Worm (Caenorhabditis elegans) whole organism, L2 larva: ENCODE measurements around the gene Y71H2B.2.
A peak's percentile ranks its signal among the peaks of the same experiment; 100 is the strongest.

Experiments used
- elt-3 ChIP-seq: sonication (generic microtip); optimal IDR thresholded peaks from 2 replicates; lab custom pipeline; 2017; ENCODE audit warnings: missing biosample characterization, missing genetic modification characterization
- fos-1 ChIP-seq: fragments of 150-350 bp; optimal IDR thresholded peaks from 2 replicates; lab custom pipeline; 2014; ENCODE audit warnings: missing biosample characterization, missing genetic modification characterization
- lin-13 ChIP-seq: fragments of 150-350 bp; optimal IDR thresholded peaks from 2 replicates; lab custom pipeline; 2014; ENCODE audit warnings: missing biosample characterization, missing genetic modification reagents, missing genetic modification characterization
- mdl-1 ChIP-seq, 2 experiments: fragments of 150-350 bp in 1 of 2; sonication (generic microtip) in 1 of 2; optimal IDR thresholded peaks; 2 replicates each; lab custom pipeline; 2017; ENCODE audit warnings: missing biosample characterization in 2 of 2, missing genetic modification characterization in 2 of 2
- sem-4 ChIP-seq: fragments of 150-350 bp; optimal IDR thresholded peaks from 2 replicates; lab custom pipeline; 2014; ENCODE audit warnings: missing biosample characterization, missing genetic modification reagents, missing genetic modification characterization
- sma-3 ChIP-seq: sonication (generic microtip); optimal IDR thresholded peaks from 2 replicates; lab custom pipeline; 2016; ENCODE audit warnings: missing genetic modification reagents, missing genetic modification characterization, missing compliant biosample characterization
- snpc-4 ChIP-seq: fragments of 150-350 bp; optimal IDR thresholded peaks from 2 replicates; lab custom pipeline; 2014; ENCODE audit warnings: missing biosample characterization, missing genetic modification characterization
- unc-55 ChIP-seq: fragments of 150-350 bp; sonication (generic microtip); optimal IDR thresholded peaks from 3 replicates; lab custom pipeline; 2014; ENCODE audit warnings: missing biosample characterization, missing genetic modification reagents, missing genetic modification characterization
- unc-62 ChIP-seq: fragments of 150-350 bp; optimal IDR thresholded peaks from 2 replicates; lab custom pipeline; 2014; ENCODE audit warnings: missing biosample characterization, missing genetic modification reagents, missing genetic modification characterization
- zag-1 ChIP-seq: fragments of 150-350 bp; optimal IDR thresholded peaks from 2 replicates; lab custom pipeline; 2014; ENCODE audit warnings: missing biosample characterization, missing genetic modification characterization
- ztf-4 ChIP-seq: fragments of 150-350 bp; optimal IDR thresholded peaks from 2 replicates; lab custom pipeline; 2014; ENCODE audit warnings: missing biosample characterization, missing genetic modification characterization

ce11 chrIII:2578563-2578962, 44.4 kb upstream of the Y71H2B.2 start:
- TF ChIP-seq snpc-4 (no peak), lin-13 (GFP tag; lab: Kevin White, UChicago) (peak; percentile 59), mdl-1 (tag; optimal IDR thresholded peaks at IDR 0.05; lab: Kevin White, UChicago) (peak; percentile 17 to 29), ztf-4 (tag; lab: Kevin White, UChicago) (no peak), unc-55 (GFP tag; lab: Kevin White, UChicago) (peak; percentile 84), unc-62 (no peak), fos-1 (tag; lab: Kevin White, UChicago) (peak; percentile 52), sma-3 (peak; percentile 3), zag-1 (tag; lab: Kevin White, UChicago) (no peak), elt-3 (tag; lab: Kevin White, UChicago) (no peak), sem-4 (tag; lab: Kevin White, UChicago) (no peak)
